Fruit fly (Drosophila melanogaster) Kc167 (cell line): Measurements from ENCODE around the gene CG43082.

Source experiments
- Myc ChIP-seq: fragments of >200 bp; optimal IDR thresholded peaks from 2 replicates; lab custom pipeline; 2017; ENCODE audit warnings: missing external identifiers
- Sin3A ChIP-seq: fragments of >200 bp; optimal IDR thresholded peaks from 2 replicates; lab custom pipeline; 2018; ENCODE audit warnings: missing external identifiers
- h ChIP-seq: fragments of >200 bp; optimal IDR thresholded peaks from 3 replicates; lab custom pipeline; 2018; ENCODE audit warnings: missing external identifiers
- psq ChIP-seq: fragments of >200 bp; optimal IDR thresholded peaks from 2 replicates; lab custom pipeline; 2017; ENCODE audit warnings: missing external identifiers

- TF ChIP-seq psq (lab: Kevin White, UChicago) (no peak), h (lab: Kevin White, UChicago) (no peak), Myc (lab: Kevin White, UChicago) (no peak), Sin3A (lab: Kevin White, UChicago) (no peak)
Observed at dm6 chr3L:15662510-15662909, 843 bp downstream of the CG43082 start.
